Fruit fly (Drosophila melanogaster): Measurements from ENCODE around the gene Fancd2.
A peak's percentile ranks its signal among the peaks of the same experiment; 100 is the strongest.

- TF ChIP-seq CG32121 (GFP tag; IDR thresholded peaks at IDR 0.05) (peak; percentile 83), CG9948 (tag; optimal IDR thresholded peaks at IDR 0.05) (peak; percentile 59), CG13204 (GFP tag; optimal IDR thresholded peaks at IDR 0.05) (no peak), Pif1B (GFP tag; optimal IDR thresholded peaks at IDR 0.05) (no peak), EcR (GFP tag; optimal IDR thresholded peaks at IDR 0.05) (peak; percentile 32), CG17806 (tag; optimal IDR thresholded peaks at IDR 0.05) (peak; percentile 74), Ets98B (GFP tag; IDR thresholded peaks at IDR 0.05) (peak; percentile 88), Snoo (tag; optimal IDR thresholded peaks at IDR 0.05) (peak; percentile 75), CG12605 (GFP tag; IDR thresholded peaks at IDR 0.05) (peak; percentile 67), D1 (tag; optimal IDR thresholded peaks at IDR 0.05) (no peak), fd96Ca (GFP tag; IDR thresholded peaks at IDR 0.05) (peak; percentile 90)
Observed at dm6 chr3R:20821815-20822375, 5.9 kb upstream of the Fancd2 start, which contains the start of the genes CG17271 and RpS20.

All from whole organism, pupa.